Worm (Caenorhabditis elegans) whole organism, L2 larva: ENCODE results near the gene ZC416.2.

Source experiments
- nhr-10 ChIP-seq: sonication (generic microtip); optimal IDR thresholded peaks from 2 replicates; lab custom pipeline; 2017; ENCODE audit warnings: missing biosample characterization, missing genetic modification characterization
- skn-1 ChIP-seq: sonication (generic microtip); optimal IDR thresholded peaks from 2 replicates; lab custom pipeline; 2017; ENCODE audit warnings: missing biosample characterization, missing genetic modification characterization
- unc-62 ChIP-seq: fragments of 150-350 bp; optimal IDR thresholded peaks from 2 replicates; lab custom pipeline; 2014; ENCODE audit warnings: missing biosample characterization, missing genetic modification reagents, missing genetic modification characterization

- TF ChIP-seq nhr-10 (tag; lab: Kevin White, UChicago) (no peak), skn-1 (tag; lab: Kevin White, UChicago) (no peak), unc-62 (GFP tag; lab: Kevin White, UChicago) (no peak)
Observed at ce11 chrIV:3654214-3654613, 20.8 kb downstream of the ZC416.2 start.
